Fruit fly (Drosophila melanogaster) whole organism, embryonic: ENCODE results near the gene Tmep.

Experiments used
- BtbVII ChIP-seq: fragments of 200-800 bp; sonication (Bioruptor generic); optimal IDR thresholded peaks from 3 replicates; lab custom pipeline; 2017; ENCODE audit warnings: missing biosample characterization, mild to moderate bottlenecking, missing genetic modification characterization
- C15 ChIP-seq: fragments of 200-800 bp; sonication (Bioruptor generic); IDR thresholded peaks from 3 replicates; pipeline ENCODE4 v1.3.6; 2022; ENCODE audit warnings: missing biosample characterization, missing genetic modification characterization
- CG1024 ChIP-seq: fragments of 200-800 bp; sonication (Bioruptor generic); IDR thresholded peaks from 2 replicates; pipeline ENCODE4 v1.3.6; 2022; ENCODE audit warnings: missing biosample characterization, missing genetic modification characterization
- CG10565 ChIP-seq: fragments of 200-800 bp; sonication (Bioruptor generic); optimal IDR thresholded peaks from 3 replicates; lab custom pipeline; 2016; ENCODE audit warnings: missing biosample characterization, mild to moderate bottlenecking, missing genetic modification characterization
- CG10959 ChIP-seq: fragments of 200-800 bp; sonication (Bioruptor generic); IDR thresholded peaks from 2 replicates; pipeline ENCODE4 v1.3.6; 2022; ENCODE audit warnings: missing biosample characterization, missing genetic modification characterization
- CG11504 ChIP-seq: fragments of 200-800 bp; sonication (Bioruptor generic); optimal IDR thresholded peaks from 3 replicates; lab custom pipeline; 2019; ENCODE audit warnings: missing biosample characterization, mild to moderate bottlenecking, missing genetic modification characterization, moderate library complexity
- CG12155 ChIP-seq: fragments of 200-800 bp; sonication (Bioruptor generic); optimal IDR thresholded peaks from 3 replicates; lab custom pipeline; 2016; ENCODE audit warnings: missing biosample characterization, missing genetic modification characterization
- CG14710 ChIP-seq: fragments of 200-800 bp; sonication (Bioruptor generic); optimal IDR thresholded peaks from 3 replicates; lab custom pipeline; 2019; ENCODE audit warnings: missing biosample characterization, mild to moderate bottlenecking, missing genetic modification characterization, moderate library complexity
- CG14860 ChIP-seq: fragments of 200-800 bp; sonication (Bioruptor generic); IDR thresholded peaks from 3 replicates; pipeline ENCODE4 v1.3.6; 2022; ENCODE audit warnings: missing biosample characterization, missing genetic modification characterization; ENCODE audit not compliant: partially characterized antibody
- CG14965 ChIP-seq: fragments of 200-800 bp; sonication (Bioruptor generic); optimal IDR thresholded peaks from 2 replicates; lab custom pipeline; 2016; ENCODE audit warnings: missing biosample characterization, missing genetic modification characterization, borderline replicate concordance
- CG16779 ChIP-seq: fragments of 200-800 bp; sonication (Bioruptor generic); IDR thresholded peaks from 2 replicates; pipeline ENCODE4 v1.3.6; 2022; ENCODE audit warnings: missing biosample characterization, missing genetic modification characterization
- CG16863 ChIP-seq: fragments of 200-800 bp; sonication (Bioruptor generic); optimal IDR thresholded peaks from 3 replicates; lab custom pipeline; 2016; ENCODE audit warnings: missing biosample characterization, missing genetic modification characterization
- CG17912 ChIP-seq: fragments of 200-800 bp; sonication (Bioruptor generic); optimal IDR thresholded peaks from 2 replicates; lab custom pipeline; 2018; ENCODE audit warnings: missing biosample characterization, mild to moderate bottlenecking, missing genetic modification characterization
- CG18599 ChIP-seq: fragments of 200-800 bp; sonication (Bioruptor generic); optimal IDR thresholded peaks from 3 replicates; lab custom pipeline; 2017; ENCODE audit warnings: missing biosample characterization, missing genetic modification characterization, mild to moderate bottlenecking, moderate library complexity, missing genetic modification reagents
- CG30020 ChIP-seq: fragments of 200-800 bp; optimal IDR thresholded peaks from 2 replicates; lab custom pipeline; 2019; ENCODE audit warnings: missing biosample characterization, mild to moderate bottlenecking, missing genetic modification characterization, moderate library complexity
- CG31365 ChIP-seq: fragments of 200-800 bp; sonication (Bioruptor generic); optimal IDR thresholded peaks from 2 replicates; lab custom pipeline; 2018; ENCODE audit warnings: missing biosample characterization, mild to moderate bottlenecking, missing genetic modification characterization
- CG32767 ChIP-seq: fragments of 200-800 bp; sonication (Bioruptor generic); IDR thresholded peaks from 2 replicates; pipeline ENCODE4 v1.3.6; 2022; ENCODE audit warnings: missing biosample characterization, missing genetic modification characterization
- CG32772 ChIP-seq: fragments of 200-800 bp; sonication (Bioruptor generic); IDR thresholded peaks from 2 replicates; pipeline ENCODE4 v1.3.6; 2022; ENCODE audit warnings: missing biosample characterization, missing genetic modification characterization
- CG3281 ChIP-seq: fragments of 200-800 bp; sonication (Bioruptor generic); optimal IDR thresholded peaks from 3 replicates; lab custom pipeline; 2017; ENCODE audit warnings: missing biosample characterization, mild to moderate bottlenecking, missing genetic modification characterization
- CG33213 ChIP-seq: fragments of 200-800 bp; sonication (Bioruptor generic); optimal IDR thresholded peaks from 3 replicates; lab custom pipeline; 2016; ENCODE audit warnings: missing biosample characterization, missing genetic modification characterization
- CG43689 ChIP-seq: fragments of 200-800 bp; sonication (Bioruptor generic); IDR thresholded peaks from 2 replicates; pipeline ENCODE4 v1.3.6; 2022; ENCODE audit warnings: missing biosample characterization, missing genetic modification characterization
- CG4820 ChIP-seq: fragments of 200-800 bp; sonication (Bioruptor generic); optimal IDR thresholded peaks from 3 replicates; lab custom pipeline; 2016; ENCODE audit warnings: missing biosample characterization, missing genetic modification characterization
- CG6254 ChIP-seq: fragments of 200-800 bp; sonication (Bioruptor generic); optimal IDR thresholded peaks from 3 replicates; lab custom pipeline; 2017; ENCODE audit warnings: mild to moderate bottlenecking, missing biosample characterization, missing genetic modification reagents, missing genetic modification characterization
- CG6272 ChIP-seq: fragments of 200-800 bp; sonication (Bioruptor generic); IDR thresholded peaks from 2 replicates; pipeline ENCODE4 v1.3.6; 2022; ENCODE audit warnings: missing biosample characterization, missing genetic modification characterization
- CG6683 ChIP-seq: fragments of 200-800 bp; sonication (Bioruptor generic); optimal IDR thresholded peaks from 2 replicates; lab custom pipeline; 2017; ENCODE audit warnings: missing biosample characterization, mild to moderate bottlenecking, missing genetic modification characterization, missing genetic modification reagents
- Dad ChIP-seq: fragments of 200-800 bp; sonication (Bioruptor generic); optimal IDR thresholded peaks from 3 replicates; lab custom pipeline; 2016; ENCODE audit warnings: missing biosample characterization, missing genetic modification characterization
- Dip3 ChIP-seq: fragments of 200-800 bp; sonication (Bioruptor generic); optimal IDR thresholded peaks from 3 replicates; lab custom pipeline; 2016; ENCODE audit warnings: missing biosample characterization, missing genetic modification characterization
- Dp ChIP-seq: fragments of 200-800 bp; sonication (Bioruptor generic); optimal IDR thresholded peaks from 2 replicates; lab custom pipeline; 2018; ENCODE audit warnings: missing biosample characterization, mild to moderate bottlenecking, missing genetic modification characterization, moderate library complexity
- Optix ChIP-seq: fragments of 200-800 bp; sonication (Bioruptor generic); IDR thresholded peaks from 3 replicates; pipeline ENCODE4 v1.3.6; 2022; ENCODE audit warnings: missing biosample characterization, missing genetic modification characterization
- Pdp1 ChIP-seq, 2 experiments: fragments of 200-800 bp; sonication (Bioruptor generic); optimal IDR thresholded peaks; 3 replicates each; lab custom pipeline; 2016; ENCODE audit warnings: missing biosample characterization in 2 of 2, missing genetic modification characterization in 2 of 2, mild to moderate bottlenecking in 1 of 2, moderate library complexity in 1 of 2
- Rfx ChIP-seq: fragments of 200-800 bp; sonication (Bioruptor generic); IDR thresholded peaks from 2 replicates; pipeline ENCODE4 v1.3.6; 2022; ENCODE audit warnings: missing biosample characterization, missing genetic modification characterization
- Scr ChIP-seq: fragments of 200-800 bp; sonication (Bioruptor generic); IDR thresholded peaks from 2 replicates; pipeline ENCODE4 v1.3.6; 2022; ENCODE audit warnings: missing biosample characterization, missing genetic modification characterization; ENCODE audit not compliant: partially characterized antibody
- Ssrp ChIP-seq: fragments of 200-800 bp; sonication (Bioruptor generic); optimal IDR thresholded peaks from 2 replicates; lab custom pipeline; 2018; ENCODE audit warnings: missing biosample characterization, mild to moderate bottlenecking, missing genetic modification characterization, moderate library complexity
- Xbp1 ChIP-seq: fragments of 200-800 bp; sonication (Bioruptor generic); optimal IDR thresholded peaks from 3 replicates; lab custom pipeline; 2016; ENCODE audit warnings: missing biosample characterization, mild to moderate bottlenecking, missing genetic modification characterization
- bab2 ChIP-seq: fragments of 200-800 bp; sonication (Bioruptor generic); optimal IDR thresholded peaks from 2 replicates; lab custom pipeline; 2016; ENCODE audit warnings: missing biosample characterization, missing genetic modification characterization
- cg ChIP-seq: fragments of 200-800 bp; sonication (Bioruptor generic); optimal IDR thresholded peaks from 3 replicates; lab custom pipeline; 2019; ENCODE audit warnings: missing biosample characterization, mild to moderate bottlenecking, missing genetic modification characterization, moderate library complexity
- cwo ChIP-seq: fragments of 200-800 bp; sonication (Bioruptor generic); optimal IDR thresholded peaks from 3 replicates; lab custom pipeline; 2017; ENCODE audit warnings: missing biosample characterization, missing genetic modification characterization, mild to moderate bottlenecking, moderate library complexity, missing genetic modification reagents
- da ChIP-seq: fragments of 200-800 bp; sonication (Bioruptor generic); optimal IDR thresholded peaks from 2 replicates; lab custom pipeline; 2016; ENCODE audit warnings: missing biosample characterization, missing genetic modification characterization
- ems ChIP-seq: fragments of 200-800 bp; sonication (Bioruptor generic); optimal IDR thresholded peaks from 3 replicates; lab custom pipeline; 2016; ENCODE audit warnings: missing biosample characterization, missing genetic modification characterization
- ewg ChIP-seq: fragments of 200-800 bp; sonication (Bioruptor generic); optimal IDR thresholded peaks from 3 replicates; lab custom pipeline; 2017; ENCODE audit warnings: mild to moderate bottlenecking, missing biosample characterization, missing genetic modification reagents, missing genetic modification characterization
- fd96Cb ChIP-seq: fragments of 200-800 bp; sonication (Bioruptor generic); optimal IDR thresholded peaks from 2 replicates; lab custom pipeline; 2018; ENCODE audit warnings: missing biosample characterization, mild to moderate bottlenecking, missing genetic modification characterization, moderate library complexity
- gsb ChIP-seq: fragments of 200-800 bp; sonication (Bioruptor generic); IDR thresholded peaks from 2 replicates; pipeline ENCODE4 v1.3.6; 2022; ENCODE audit warnings: missing biosample characterization, missing genetic modification characterization
- h ChIP-seq: fragments of >200 bp; optimal IDR thresholded peaks from 2 replicates; lab custom pipeline; 2017
- lmd ChIP-seq: fragments of 200-800 bp; sonication (Bioruptor generic); IDR thresholded peaks from 2 replicates; pipeline ENCODE4 v1.3.6; 2022; ENCODE audit warnings: missing biosample characterization, missing genetic modification characterization
- pnt ChIP-seq: fragments of 200-800 bp; sonication (Bioruptor generic); optimal IDR thresholded peaks from 3 replicates; lab custom pipeline; 2016; ENCODE audit warnings: missing biosample characterization, missing genetic modification characterization
- pum ChIP-seq: fragments of 200-800 bp; sonication (Bioruptor generic); optimal IDR thresholded peaks from 2 replicates; lab custom pipeline; 2016; ENCODE audit warnings: missing biosample characterization, missing genetic modification characterization
- rib ChIP-seq: fragments of 200-800 bp; sonication (Bioruptor generic); IDR thresholded peaks from 2 replicates; pipeline ENCODE4 v1.3.6; 2022; ENCODE audit warnings: missing biosample characterization, missing genetic modification characterization
- sens ChIP-seq: fragments of 200-800 bp; sonication (Bioruptor generic); peaks from one replicate; lab custom pipeline; 2016; ENCODE audit warnings: missing biosample characterization, missing genetic modification characterization
- slbo ChIP-seq: fragments of 200-800 bp; sonication (Bioruptor generic); IDR thresholded peaks from 2 replicates; pipeline ENCODE4 v1.3.6; 2022; ENCODE audit warnings: missing biosample characterization, missing genetic modification characterization
- trh ChIP-seq: fragments of 200-800 bp; sonication (Bioruptor generic); optimal IDR thresholded peaks from 2 replicates; lab custom pipeline; 2016; ENCODE audit warnings: missing biosample characterization, missing genetic modification characterization
- vfl ChIP-seq: fragments of 200-800 bp; sonication (Bioruptor generic); optimal IDR thresholded peaks from 2 replicates; lab custom pipeline; 2016; ENCODE audit warnings: missing biosample characterization, missing genetic modification characterization
- wor ChIP-seq: fragments of 200-800 bp; sonication (Bioruptor generic); IDR thresholded peaks from 2 replicates; pipeline ENCODE4 v1.3.6; 2022; ENCODE audit warnings: missing biosample characterization, missing genetic modification characterization

Gene Tmep

dm6 chr3L:1609611-1610010 is 40.6 kb downstream of the Tmep start (continued):
- no peak for TF ChIP-seq CG14710 (tag; lab: Kevin White, UChicago)
- TF ChIP-seq CG32767 (GFP tag; lab: Robert Waterston, UW) = no peak
- peak; percentile 46 for TF ChIP-seq Dip3
- TF ChIP-seq sens (GFP tag; lab: Kevin White, UChicago) = no peak
- TF ChIP-seq da (GFP tag; lab: Kevin White, UChicago) = no peak
- TF ChIP-seq CG6254 (GFP tag; lab: Kevin White, UChicago) = no peak
- TF ChIP-seq CG10959 (GFP tag; lab: Robert Waterston, UW) = no peak
- TF ChIP-seq CG14860 (GFP tag; lab: Robert Waterston, UW) = no peak
- no peak for TF ChIP-seq CG6272 (GFP tag; lab: Robert Waterston, UW)
- no peak for TF ChIP-seq CG16779 (GFP tag; lab: Robert Waterston, UW)
- no peak for TF ChIP-seq rib (GFP tag; lab: Robert Waterston, UW)
- peak; percentile 26; the same call in 1 of the 2 replicates for TF ChIP-seq wor
- TF ChIP-seq pnt (GFP tag; lab: Kevin White, UChicago) = no peak
- no peak for TF ChIP-seq ewg
- no peak for TF ChIP-seq CG6683
- peak; percentile 15 for TF ChIP-seq fd96Cb (tag; lab: Kevin White, UChicago)
- TF ChIP-seq pum (GFP tag; lab: Kevin White, UChicago) = no peak
- TF ChIP-seq CG32772 = no peak
- TF ChIP-seq CG17912 = no peak
- TF ChIP-seq Pdp1 (GFP tag; optimal IDR thresholded peaks at IDR 0.05; lab: Kevin White, UChicago) = peak in 1 of 2 experiments; percentile 46
- TF ChIP-seq CG10565 (GFP tag; lab: Kevin White, UChicago) = no peak
- TF ChIP-seq ems (GFP tag; lab: Kevin White, UChicago) = no peak
- peak; percentile 52 for TF ChIP-seq BtbVII
- TF ChIP-seq h (lab: Kevin White, UChicago) = no peak
- no peak for TF ChIP-seq trh (GFP tag; lab: Kevin White, UChicago)
- peak; percentile 48 for TF ChIP-seq CG18599 (GFP tag; lab: Kevin White, UChicago)
- no peak for TF ChIP-seq CG33213 (GFP tag; lab: Kevin White, UChicago)
- TF ChIP-seq Dp = no peak
- peak; percentile 40 for TF ChIP-seq CG12155
- no peak for TF ChIP-seq CG1024 (GFP tag; lab: Robert Waterston, UW)
- peak; percentile 19 for TF ChIP-seq CG16863 (GFP tag; lab: Kevin White, UChicago)
- TF ChIP-seq bab2 = peak; percentile 25
- no peak for TF ChIP-seq Scr
- peak; percentile 3 for TF ChIP-seq Dad
- TF ChIP-seq Rfx (GFP tag; lab: Robert Waterston, UW) = peak; percentile 80
- TF ChIP-seq Ssrp (tag; lab: Kevin White, UChicago) = no peak
- TF ChIP-seq CG43689 (GFP tag; lab: Robert Waterston, UW) = no peak
- TF ChIP-seq gsb (GFP tag; lab: Robert Waterston, UW) = no peak
- no peak for TF ChIP-seq CG4820 (GFP tag; lab: Kevin White, UChicago)
- no peak for TF ChIP-seq cg (GFP tag; lab: Kevin White, UChicago)
- peak; percentile 25 for TF ChIP-seq Xbp1 (GFP tag; lab: Kevin White, UChicago)
- TF ChIP-seq CG31365 (tag; lab: Kevin White, UChicago) = no peak
- TF ChIP-seq Optix (GFP tag; lab: Robert Waterston, UW) = no peak
- TF ChIP-seq cwo (GFP tag; lab: Kevin White, UChicago) = peak; percentile 32
- TF ChIP-seq CG11504 (tag; lab: Kevin White, UChicago) = peak; percentile 55
- TF ChIP-seq C15 (GFP tag; lab: Robert Waterston, UW) = no peak
- peak; percentile 62 for TF ChIP-seq CG3281 (GFP tag; lab: Kevin White, UChicago)
- no peak for TF ChIP-seq vfl (GFP tag; lab: Kevin White, UChicago)
- TF ChIP-seq lmd = peak; percentile 68; the same call in 1 of the 2 replicates
- no peak for TF ChIP-seq CG14965 (GFP tag; lab: Kevin White, UChicago)
- TF ChIP-seq slbo (GFP tag; lab: Robert Waterston, UW) = peak; percentile 75
- no peak for TF ChIP-seq CG30020
